Worm (Caenorhabditis elegans): ENCODE data around the gene C05D11.13.

DNA sequence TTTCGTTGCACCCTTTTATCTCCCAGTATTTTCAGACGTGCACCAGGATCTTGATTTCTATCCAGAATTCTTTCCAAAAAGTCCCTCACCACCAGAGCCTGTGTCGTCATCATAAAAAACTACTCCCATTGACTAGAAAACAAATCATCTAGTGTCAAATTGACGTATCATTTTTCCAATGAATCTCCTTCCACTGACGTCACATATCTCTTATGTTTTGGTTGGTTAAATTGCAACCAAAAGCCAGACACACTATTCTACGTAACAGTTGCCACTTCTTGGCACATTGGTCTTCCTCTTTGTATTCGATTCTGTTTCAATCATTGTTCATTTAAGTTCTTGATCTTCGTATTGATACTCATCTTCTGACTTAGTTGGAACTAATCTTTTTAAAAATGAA, 46.3 kb downstream of the C05D11.13 start:
- TF ChIP-seq ama-1 (optimal IDR thresholded peaks at IDR 0.05) (no peak), flt-1 (GFP tag; IDR thresholded peaks at IDR 0.05) (no peak), sea-1 (GFP tag; conservative IDR thresholded peaks at IDR 0.05) (no peak), tra-4 (tag; optimal IDR thresholded peaks at IDR 0.05) (no peak), pes-1 (GFP tag; IDR thresholded peaks at IDR 0.05) (no peak), tbx-37 (GFP tag; conservative IDR thresholded peaks at IDR 0.05) (no peak), tbx-11 (GFP tag; IDR thresholded peaks at IDR 0.05) (no peak), hmbx-1 (tag; optimal IDR thresholded peaks at IDR 0.05) (no peak), ceh-36 (tag; optimal IDR thresholded peaks at IDR 0.05) (no peak)
